Fruit fly (Drosophila melanogaster) whole organism, wandering third instar larva: Measurements from ENCODE around the gene Alg10.
A peak's percentile ranks its signal among the peaks of the same experiment; 100 is the strongest.

Experiments
- CG32264 ChIP-seq: fragments of 200-800 bp; sonication (Bioruptor generic); optimal IDR thresholded peaks from 2 replicates; lab custom pipeline; 2016; ENCODE audit warnings: missing biosample characterization, missing genetic modification characterization
- Dfd ChIP-seq: fragments of >200 bp; optimal IDR thresholded peaks from 2 replicates; lab custom pipeline; 2017; ENCODE audit warnings: missing biosample characterization, missing genetic modification characterization
- Hr78 ChIP-seq: fragments of >200 bp; optimal IDR thresholded peaks from 2 replicates; lab custom pipeline; 2017; ENCODE audit warnings: missing biosample characterization, missing genetic modification characterization
- Mio ChIP-seq: sonication (Bioruptor generic); optimal IDR thresholded peaks from 2 replicates; lab custom pipeline; 2016; ENCODE audit warnings: missing biosample characterization, missing genetic modification characterization
- Myc ChIP-seq: fragments of >200 bp; optimal IDR thresholded peaks from 2 replicates; lab custom pipeline; 2017
- Rel ChIP-seq, 2 experiments: fragments of 200-800 bp; sonication (Bioruptor generic) in 1 of 2; optimal IDR thresholded peaks; 2 replicates in 1 of 2; 3 replicates in 1 of 2; lab custom pipeline; 2016 to 2019; ENCODE audit warnings: mild to moderate bottlenecking in 2 of 2, missing biosample characterization in 2 of 2, missing genetic modification characterization in 2 of 2, moderate library complexity in 1 of 2
- ey ChIP-seq: fragments of 200-800 bp; sonication (Bioruptor generic); optimal IDR thresholded peaks from 2 replicates; lab custom pipeline; 2016; ENCODE audit warnings: missing biosample characterization, missing genetic modification characterization
- fru ChIP-seq: fragments of 200-800 bp; sonication (Bioruptor generic); optimal IDR thresholded peaks from 3 replicates; lab custom pipeline; 2016; ENCODE audit warnings: missing biosample characterization, mild to moderate bottlenecking, missing genetic modification characterization
- pan ChIP-seq: fragments of >200 bp; optimal IDR thresholded peaks from 2 replicates; lab custom pipeline; 2017
- sv ChIP-seq: fragments of 200-800 bp; sonication (Bioruptor generic); optimal IDR thresholded peaks from 3 replicates; lab custom pipeline; 2016; ENCODE audit warnings: missing biosample characterization, missing genetic modification characterization
- woc ChIP-seq: sonication (Bioruptor generic); optimal IDR thresholded peaks from 2 replicates; lab custom pipeline; 2016; ENCODE audit warnings: missing biosample characterization, mild to moderate bottlenecking, missing genetic modification characterization

dm6 chr3L:11119396-11119900 is 45.3 kb upstream of the Alg10 start:
- no peak for TF ChIP-seq sv (GFP tag; lab: Kevin White, UChicago)
- no peak for TF ChIP-seq Rel (GFP tag; optimal IDR thresholded peaks at IDR 0.05; lab: Kevin White, UChicago)
- TF ChIP-seq Rel (tag; optimal IDR thresholded peaks at IDR 0.05; lab: Kevin White, UChicago), result no peak
- no peak for TF ChIP-seq woc
- TF ChIP-seq pan (lab: Kevin White, UChicago), result no peak
- no peak for TF ChIP-seq CG32264 (GFP tag; lab: Kevin White, UChicago)
- no peak for TF ChIP-seq Hr78 (GFP tag; lab: Kevin White, UChicago)
- no peak for TF ChIP-seq Myc
- no peak for TF ChIP-seq fru (GFP tag; lab: Kevin White, UChicago)
- TF ChIP-seq Dfd, result no peak
- TF ChIP-seq ey, result peak; percentile 18
- no peak for TF ChIP-seq Mio (GFP tag; lab: Kevin White, UChicago)
